Fruit fly (Drosophila melanogaster): ENCODE data around the gene stet.

Gene stet

DNA sequence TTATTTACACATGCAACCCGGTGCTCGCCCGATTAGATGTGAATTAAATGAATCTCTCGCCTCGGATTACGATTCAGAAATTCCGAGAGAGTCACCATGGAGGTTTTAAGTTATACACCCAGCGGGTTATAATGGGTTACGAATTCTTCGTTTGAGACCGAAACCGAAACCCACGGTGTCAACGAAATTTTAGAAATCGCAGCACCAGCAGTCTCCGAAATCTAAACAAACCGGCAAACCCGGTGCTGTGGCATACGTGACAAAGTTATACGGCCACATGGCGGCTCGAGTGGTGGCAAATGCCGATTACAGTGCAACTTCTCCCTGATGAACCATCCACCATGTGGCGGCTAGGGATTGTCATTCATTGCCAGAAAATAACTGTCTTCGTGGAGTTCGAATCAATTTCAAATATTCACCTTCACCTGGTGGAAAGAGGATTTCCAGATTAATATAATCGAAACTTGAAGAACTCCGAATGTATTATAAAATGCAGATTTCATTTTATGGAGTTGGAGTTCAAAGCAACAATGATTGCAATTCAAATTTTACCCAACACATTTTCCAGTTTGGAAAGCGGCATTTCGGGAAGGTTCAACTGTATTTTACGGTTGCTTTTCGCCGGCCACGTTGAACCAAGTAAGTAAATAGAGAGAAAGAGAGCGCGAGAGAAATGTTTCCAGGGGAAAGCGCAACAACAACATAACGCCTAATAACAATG, 26.6 kb upstream of the stet start:
- TF ChIP-seq OdsH (GFP tag; optimal IDR thresholded peaks at IDR 0.05) (peak; percentile 69), Hr39 (GFP tag; optimal IDR thresholded peaks at IDR 0.05) (peak; percentile 69), CG6854 (GFP tag; optimal IDR thresholded peaks at IDR 0.05) (peak; percentile 0), lz (GFP tag; optimal IDR thresholded peaks at IDR 0.05) (peak; percentile 47), Sox14 (GFP tag; optimal IDR thresholded peaks at IDR 0.05) (peak; percentile 70), Sox102F (GFP tag; optimal IDR thresholded peaks at IDR 0.05) (peak; percentile 65), esn (GFP tag; optimal IDR thresholded peaks at IDR 0.05) (peak; percentile 67), Hr38 (GFP tag; optimal IDR thresholded peaks at IDR 0.05) (peak; percentile 11), CG4318 (GFP tag; optimal IDR thresholded peaks at IDR 0.05) (peak; percentile 81), CG6163 (GFP tag; IDR thresholded peaks at IDR 0.05) (0 out of 3 replicates have a peak, but pooled peaks have one; percentile 26), dsx (GFP tag; optimal IDR thresholded peaks at IDR 0.05; ENCODE audit: poor library complexity, severe bottlenecking) (peak; percentile 35), vri (GFP tag; optimal IDR thresholded peaks at IDR 0.05) (no peak), Eip78C (GFP tag) (peak; percentile 81), CG6808 (GFP tag; optimal IDR thresholded peaks at IDR 0.05) (peak; percentile 63), Sox15 (GFP tag; optimal IDR thresholded peaks at IDR 0.05) (peak; percentile 20), Eip75B (GFP tag; optimal IDR thresholded peaks at IDR 0.05) (peak; percentile 50), CG16779 (tag; optimal IDR thresholded peaks at IDR 0.05) (no peak), fd59A (GFP tag; optimal IDR thresholded peaks at IDR 0.05) (peak; percentile 39), pdm3 (GFP tag; optimal IDR thresholded peaks at IDR 0.05) (peak; percentile 69), eg (GFP tag; IDR thresholded peaks at IDR 0.05) (peak; percentile 82), dac (GFP tag; optimal IDR thresholded peaks at IDR 0.05) (peak; percentile 65), Gug (GFP tag; IDR thresholded peaks at IDR 0.05) (peak; percentile 55), CG11294 (GFP tag; IDR thresholded peaks at IDR 0.05) (peak; percentile 46; the same call in 1 of the 2 replicates), ss (GFP tag; optimal IDR thresholded peaks at IDR 0.05) (peak in 1 of 2 experiments; percentile 24), CG32006 (GFP tag; optimal IDR thresholded peaks at IDR 0.05) (peak; percentile 94), CG6276 (GFP tag; optimal IDR thresholded peaks at IDR 0.05) (peak; percentile 83), acj6 (GFP tag; optimal IDR thresholded peaks at IDR 0.05) (peak; percentile 65), CG11902 (GFP tag; optimal IDR thresholded peaks at IDR 0.05) (peak; percentile 2), Lpt (GFP tag; optimal IDR thresholded peaks at IDR 0.05) (peak; percentile 68), Smox (GFP tag; optimal IDR thresholded peaks at IDR 0.05) (peak; percentile 53), salr (GFP tag; optimal IDR thresholded peaks at IDR 0.05) (peak in 1 of 2 experiments; percentile 75), Eip93F (GFP tag; optimal IDR thresholded peaks at IDR 0.05) (no peak), CG6792 (GFP tag; optimal IDR thresholded peaks at IDR 0.05) (peak; percentile 46), CG10631 (GFP tag; optimal IDR thresholded peaks at IDR 0.05) (peak; percentile 52), CG34406 (GFP tag; optimal IDR thresholded peaks at IDR 0.05) (peak; percentile 33), CG10669 (GFP tag; optimal IDR thresholded peaks at IDR 0.05) (peak; percentile 51), CG9139 (GFP tag; optimal IDR thresholded peaks at IDR 0.05) (no peak), net (GFP tag; optimal IDR thresholded peaks at IDR 0.05) (peak; percentile 65), achi (GFP tag; optimal IDR thresholded peaks at IDR 0.05) (peak; percentile 73), Blimp-1 (GFP tag; optimal IDR thresholded peaks at IDR 0.05) (no peak), CG15336 (GFP tag; IDR thresholded peaks at IDR 0.05) (peak; percentile 81), cyc (GFP tag; optimal IDR thresholded peaks at IDR 0.05) (peak; percentile 62), CG11762 (GFP tag; optimal IDR thresholded peaks at IDR 0.05; ENCODE audit: insufficient read depth) (peak; percentile 48), CG1621 (tag; optimal IDR thresholded peaks at IDR 0.05) (no peak), svp (GFP tag) (peak; percentile 60), fd85E (GFP tag; optimal IDR thresholded peaks at IDR 0.05) (no peak), CG3919 (GFP tag; optimal IDR thresholded peaks at IDR 0.05) (peak; percentile 72), Ets96B (tag; optimal IDR thresholded peaks at IDR 0.05) (peak; percentile 35), CG31627 (GFP tag; optimal IDR thresholded peaks at IDR 0.05) (peak; percentile 63), CG7368 (GFP tag; optimal IDR thresholded peaks at IDR 0.05) (peak; percentile 48)
